Fruit fly (Drosophila melanogaster): ENCODE data around the gene Obp93a.

- no peak for TF ChIP-seq psq (optimal IDR thresholded peaks at IDR 0.05)
- no peak for TF ChIP-seq Sin3A (optimal IDR thresholded peaks at IDR 0.05)
- TF ChIP-seq h (optimal IDR thresholded peaks at IDR 0.05), result no peak
- no peak for TF ChIP-seq insv (optimal IDR thresholded peaks at IDR 0.05)
- TF ChIP-seq ttk (optimal IDR thresholded peaks at IDR 0.05), result no peak
- TF ChIP-seq Myc (optimal IDR thresholded peaks at IDR 0.05), result no peak
Measured at dm6 chr3R:21133517-21133916, 4.0 kb upstream of the Obp93a start, which contains the start of gene Trm7-34.
